Worm (Caenorhabditis elegans): ENCODE results near the gene gex-2.
A peak's percentile ranks its signal among the peaks of the same experiment; 100 is the strongest.

gex-2 gene

ce11 chrIV:572487-572886 lies at the start of gene gex-2:
Gene gex-2, plus strand, starts transcription at chrIV:572769.
- no peak for TF ChIP-seq tra-4 (tag; optimal IDR thresholded peaks at IDR 0.05)
- TF ChIP-seq tbx-37 (GFP tag; conservative IDR thresholded peaks at IDR 0.05), result no peak
- peak; percentile 23 for TF ChIP-seq F13C5.2 (tag; optimal IDR thresholded peaks at IDR 0.05)
- TF ChIP-seq ceh-13 (GFP tag; optimal IDR thresholded peaks at IDR 0.05), result no peak
- TF ChIP-seq hmg-4 (GFP tag; optimal IDR thresholded peaks at IDR 0.05), result peak; percentile 54
- no peak for TF ChIP-seq sea-1 (GFP tag; conservative IDR thresholded peaks at IDR 0.05)
- no peak for TF ChIP-seq flt-1 (GFP tag; IDR thresholded peaks at IDR 0.05)
- no peak for TF ChIP-seq tbx-11 (GFP tag; IDR thresholded peaks at IDR 0.05)
- TF ChIP-seq ets-7 (tag; optimal IDR thresholded peaks at IDR 0.05), result no peak
- no peak for TF ChIP-seq ama-1 (optimal IDR thresholded peaks at IDR 0.05)
- no peak for TF ChIP-seq B0310.2 (tag; optimal IDR thresholded peaks at IDR 0.05)
- TF ChIP-seq pes-1 (GFP tag; IDR thresholded peaks at IDR 0.05), result peak; percentile 35; the same call in 1 of the 2 replicates

- TF ChIP-seq hnd-1 (tag; optimal IDR thresholded peaks at IDR 0.05) (no peak), ets-7 (tag; optimal IDR thresholded peaks at IDR 0.05) (no peak), scrt-1 (GFP tag; IDR thresholded peaks at IDR 0.05) (no peak), aly-1 (tag; optimal IDR thresholded peaks at IDR 0.05) (no peak), ama-1 (optimal IDR thresholded peaks at IDR 0.05) (no peak), pes-1 (GFP tag; IDR thresholded peaks at IDR 0.05) (no peak), B0310.2 (tag; optimal IDR thresholded peaks at IDR 0.05) (no peak), hmbx-1 (tag; optimal IDR thresholded peaks at IDR 0.05) (no peak), sea-1 (GFP tag; conservative IDR thresholded peaks at IDR 0.05) (no peak), ceh-36 (tag; optimal IDR thresholded peaks at IDR 0.05) (no peak), ceh-13 (GFP tag; optimal IDR thresholded peaks at IDR 0.05) (no peak), hmg-4 (GFP tag; optimal IDR thresholded peaks at IDR 0.05) (no peak), tbx-37 (GFP tag; conservative IDR thresholded peaks at IDR 0.05) (no peak), tbx-11 (GFP tag; IDR thresholded peaks at IDR 0.05) (no peak), flt-1 (GFP tag; IDR thresholded peaks at IDR 0.05) (no peak)
Observed at ce11 chrIV:523595-523994, 49.0 kb upstream of the gex-2 start, which contains the start of gene asm-3. Gene asm-3, minus strand, starts transcription at chrIV:523809.

- TF ChIP-seq tbx-11 (GFP tag; IDR thresholded peaks at IDR 0.05), result no peak
- no peak for TF ChIP-seq pes-1 (GFP tag; IDR thresholded peaks at IDR 0.05)
- no peak for TF ChIP-seq B0310.2 (tag; optimal IDR thresholded peaks at IDR 0.05)
- no peak for TF ChIP-seq tbx-37 (GFP tag; conservative IDR thresholded peaks at IDR 0.05)
- no peak for TF ChIP-seq flt-1 (GFP tag; IDR thresholded peaks at IDR 0.05)
- TF ChIP-seq ets-7 (tag; optimal IDR thresholded peaks at IDR 0.05), result no peak
- TF ChIP-seq ama-1 (optimal IDR thresholded peaks at IDR 0.05), result no peak
- no peak for TF ChIP-seq hmg-4 (GFP tag; optimal IDR thresholded peaks at IDR 0.05)
- TF ChIP-seq hmbx-1 (tag; optimal IDR thresholded peaks at IDR 0.05), result no peak
- no peak for TF ChIP-seq aly-1 (tag; optimal IDR thresholded peaks at IDR 0.05)
- no peak for TF ChIP-seq sea-1 (GFP tag; conservative IDR thresholded peaks at IDR 0.05)
- TF ChIP-seq hnd-1 (tag; optimal IDR thresholded peaks at IDR 0.05), result no peak
- TF ChIP-seq tra-4 (tag; optimal IDR thresholded peaks at IDR 0.05), result no peak
- TF ChIP-seq ceh-13 (GFP tag; optimal IDR thresholded peaks at IDR 0.05), result no peak
- TF ChIP-seq scrt-1 (GFP tag; IDR thresholded peaks at IDR 0.05), result no peak
- no peak for TF ChIP-seq F13C5.2 (tag; optimal IDR thresholded peaks at IDR 0.05)
- TF ChIP-seq ceh-36 (tag; optimal IDR thresholded peaks at IDR 0.05), result no peak
Observed at ce11 chrIV:524352-524751, 48.2 kb upstream of the gex-2 start, which contains the start of gene W03G1.2. Gene W03G1.2, plus strand, starts transcription at chrIV:524652.

ce11 chrIV:531835-532234 lies 40.7 kb upstream of the gex-2 start, which contains the start of gene glt-7:
Gene glt-7, plus strand, starts transcription at chrIV:532135.
- TF ChIP-seq tra-4 (tag; optimal IDR thresholded peaks at IDR 0.05) (no peak), sea-1 (GFP tag; conservative IDR thresholded peaks at IDR 0.05) (no peak), flt-1 (GFP tag; IDR thresholded peaks at IDR 0.05) (no peak), scrt-1 (GFP tag; IDR thresholded peaks at IDR 0.05) (no peak), tbx-37 (GFP tag; conservative IDR thresholded peaks at IDR 0.05) (no peak), B0310.2 (tag; optimal IDR thresholded peaks at IDR 0.05) (no peak), pes-1 (GFP tag; IDR thresholded peaks at IDR 0.05) (no peak), hmbx-1 (tag; optimal IDR thresholded peaks at IDR 0.05) (no peak), F13C5.2 (tag; optimal IDR thresholded peaks at IDR 0.05) (no peak), aly-1 (tag; optimal IDR thresholded peaks at IDR 0.05) (no peak), ets-7 (tag; optimal IDR thresholded peaks at IDR 0.05) (no peak), ceh-36 (tag; optimal IDR thresholded peaks at IDR 0.05) (no peak), tbx-11 (GFP tag; IDR thresholded peaks at IDR 0.05) (no peak), hnd-1 (tag; optimal IDR thresholded peaks at IDR 0.05) (no peak), ama-1 (optimal IDR thresholded peaks at IDR 0.05) (no peak), hmg-4 (GFP tag; optimal IDR thresholded peaks at IDR 0.05) (no peak), ceh-13 (GFP tag; optimal IDR thresholded peaks at IDR 0.05) (no peak)

DNA sequence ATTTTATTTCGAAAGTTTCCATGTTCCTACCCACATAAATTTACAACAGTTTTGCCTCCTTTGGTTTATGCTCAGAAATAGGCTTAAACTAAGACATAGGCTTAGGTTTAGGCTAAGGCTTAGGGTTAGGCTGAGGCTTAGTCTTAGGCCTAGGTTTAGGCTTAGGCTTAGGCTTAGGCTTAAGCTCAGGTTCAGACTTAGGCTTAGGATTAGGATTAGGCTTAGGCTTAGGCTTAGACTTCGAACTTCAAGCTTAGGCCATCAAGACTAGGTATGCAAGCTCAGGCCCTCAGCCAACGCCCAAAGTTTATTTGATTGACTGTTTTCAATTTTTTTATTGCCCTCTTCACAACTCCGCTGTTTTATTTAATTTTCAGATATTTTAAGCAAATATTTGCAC lies 26.7 kb upstream of the gex-2 start:
- no peak for TF ChIP-seq ama-1 (optimal IDR thresholded peaks at IDR 0.05)
- TF ChIP-seq hmg-4 (GFP tag; optimal IDR thresholded peaks at IDR 0.05), result no peak
- no peak for TF ChIP-seq scrt-1 (GFP tag; IDR thresholded peaks at IDR 0.05)
- peak; percentile 75 for TF ChIP-seq ceh-36 (tag; optimal IDR thresholded peaks at IDR 0.05)

DNA sequence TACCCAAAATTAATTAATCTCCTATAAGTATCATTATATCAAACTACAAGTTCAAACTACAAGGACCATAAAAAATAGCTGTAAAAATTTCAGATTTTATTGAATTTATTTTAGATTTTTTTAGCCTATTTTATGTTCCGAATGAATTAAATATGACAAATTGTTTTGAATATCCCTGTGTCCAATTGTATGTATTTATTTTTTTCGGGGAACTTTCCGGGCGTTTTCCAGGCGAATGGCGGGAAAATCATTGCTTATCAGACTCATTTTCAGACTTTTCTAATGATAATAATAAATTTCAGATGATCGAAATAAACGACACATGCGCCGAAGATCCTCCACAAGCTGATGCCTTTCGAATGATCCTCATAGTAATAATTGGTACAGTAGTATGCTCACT lies 24.6 kb upstream of the gex-2 start, which contains the start of gene F56A11.4:
Gene F56A11.4 (plus strand): TSS at position 301 of the 400 bp plus-strand sequence.
- no peak for TF ChIP-seq tra-4 (tag; optimal IDR thresholded peaks at IDR 0.05)
- TF ChIP-seq hnd-1 (tag; optimal IDR thresholded peaks at IDR 0.05), result no peak
- TF ChIP-seq aly-1 (tag; optimal IDR thresholded peaks at IDR 0.05), result no peak
- TF ChIP-seq ceh-13 (GFP tag; optimal IDR thresholded peaks at IDR 0.05), result no peak
- TF ChIP-seq hmbx-1 (tag; optimal IDR thresholded peaks at IDR 0.05), result no peak
- no peak for TF ChIP-seq scrt-1 (GFP tag; IDR thresholded peaks at IDR 0.05)
- TF ChIP-seq sea-1 (GFP tag; conservative IDR thresholded peaks at IDR 0.05), result no peak
- no peak for TF ChIP-seq tbx-11 (GFP tag; IDR thresholded peaks at IDR 0.05)
- TF ChIP-seq ets-7 (tag; optimal IDR thresholded peaks at IDR 0.05), result no peak
- TF ChIP-seq tbx-37 (GFP tag; conservative IDR thresholded peaks at IDR 0.05), result no peak
- no peak for TF ChIP-seq ama-1 (optimal IDR thresholded peaks at IDR 0.05)
- TF ChIP-seq hmg-4 (GFP tag; optimal IDR thresholded peaks at IDR 0.05), result no peak
- TF ChIP-seq F13C5.2 (tag; optimal IDR thresholded peaks at IDR 0.05), result no peak

DNA sequence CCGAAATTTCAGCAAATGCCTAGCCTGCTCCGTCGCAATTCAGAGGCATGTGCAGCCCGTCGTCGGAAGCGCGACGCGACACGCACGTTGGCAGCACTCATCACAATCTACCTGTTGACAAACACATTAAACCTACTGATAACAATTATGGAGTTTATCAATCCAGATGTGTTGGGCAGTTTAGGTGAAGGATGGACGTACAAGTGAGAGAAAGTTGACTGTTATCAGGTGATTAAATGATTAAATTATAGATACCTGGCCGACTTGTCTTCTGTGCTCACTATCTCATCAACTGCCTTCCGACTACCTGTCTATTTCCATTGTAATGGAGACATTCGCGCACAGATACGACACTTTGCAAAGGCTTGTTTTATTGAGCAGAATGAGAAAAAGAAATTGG lies 20.6 kb upstream of the gex-2 start:
- no peak for TF ChIP-seq scrt-1 (GFP tag; IDR thresholded peaks at IDR 0.05)
- TF ChIP-seq hmg-4 (GFP tag; optimal IDR thresholded peaks at IDR 0.05), result no peak
- no peak for TF ChIP-seq tbx-11 (GFP tag; IDR thresholded peaks at IDR 0.05)
- no peak for TF ChIP-seq ceh-13 (GFP tag; optimal IDR thresholded peaks at IDR 0.05)
- TF ChIP-seq hnd-1 (tag; optimal IDR thresholded peaks at IDR 0.05), result no peak

Data from whole organism, early embryonic.